Fruit fly (Drosophila melanogaster): ENCODE data around the gene TTLL3B.

DNA sequence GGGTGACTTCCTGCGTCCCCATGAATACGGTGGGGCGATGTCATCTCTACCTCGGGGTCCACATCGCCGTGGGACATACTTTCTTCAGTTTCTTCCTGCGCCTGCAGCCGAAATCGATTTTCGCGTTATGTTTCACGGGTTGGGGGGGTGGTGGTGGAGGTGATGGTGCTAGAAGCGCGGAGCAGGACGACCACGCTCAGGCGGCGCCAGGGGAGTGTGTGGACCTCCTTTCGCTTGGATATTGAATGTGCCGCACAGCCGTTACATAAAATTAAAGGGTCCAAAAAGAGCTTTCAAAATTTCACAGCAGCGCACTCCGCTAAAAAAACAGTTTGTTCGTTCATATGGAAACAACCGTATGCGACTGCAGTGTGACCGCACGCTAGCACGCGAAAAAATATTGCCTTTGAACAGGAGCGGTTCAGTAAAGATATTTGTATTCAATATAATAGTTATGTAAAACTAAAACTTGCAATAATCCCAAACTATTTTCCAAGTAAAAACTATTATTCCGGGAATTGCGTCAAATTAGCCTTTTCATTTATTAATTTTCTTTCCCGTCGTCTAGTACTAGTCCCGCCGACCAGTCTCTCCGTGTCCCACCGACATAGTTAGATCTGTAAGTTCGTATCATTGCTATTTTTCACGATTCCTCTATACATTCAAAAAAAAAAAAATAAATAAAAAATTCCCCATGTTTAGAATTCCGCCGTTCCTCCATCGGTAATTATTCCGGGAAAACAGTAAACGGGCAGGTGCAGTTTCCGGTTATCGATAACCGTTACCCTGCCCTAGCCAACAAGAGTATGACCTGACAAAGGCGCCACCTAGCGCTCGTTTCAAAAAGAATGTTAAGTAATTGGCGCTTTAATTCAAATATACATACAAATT, 48.4 kb upstream of the TTLL3B start, which contains the start of gene Nhe3:
- no peak for TF ChIP-seq insv (optimal IDR thresholded peaks at IDR 0.05)
- TF ChIP-seq h (optimal IDR thresholded peaks at IDR 0.05), result no peak
- TF ChIP-seq psq (optimal IDR thresholded peaks at IDR 0.05), result no peak
